Fruit fly (Drosophila melanogaster) whole organism, pupa: ENCODE data around the gene Alms1a.

Source experiments
- CG15710 ChIP-seq: fragments of 200-800 bp; sonication (Bioruptor generic); optimal IDR thresholded peaks from 2 replicates; lab custom pipeline; 2018; ENCODE audit warnings: missing biosample characterization, mild to moderate bottlenecking, missing genetic modification characterization, moderate library complexity
- CG34367 ChIP-seq: fragments of 200-800 bp; sonication (Bioruptor generic); optimal IDR thresholded peaks from 2 replicates; lab custom pipeline; 2018; ENCODE audit warnings: missing biosample characterization, mild to moderate bottlenecking, missing genetic modification characterization
- CG8301 ChIP-seq: fragments of 200-800 bp; sonication (Bioruptor generic); optimal IDR thresholded peaks from 2 replicates; lab custom pipeline; 2018; ENCODE audit warnings: missing biosample characterization, mild to moderate bottlenecking, missing genetic modification characterization
- D1 ChIP-seq: fragments of 200-800 bp; sonication (Bioruptor generic); optimal IDR thresholded peaks from 2 replicates; lab custom pipeline; 2018; ENCODE audit warnings: missing biosample characterization, mild to moderate bottlenecking, missing genetic modification characterization, moderate library complexity
- EcR ChIP-seq: fragments of 200-800 bp; sonication (Bioruptor generic); optimal IDR thresholded peaks from 3 replicates; lab custom pipeline; 2019; ENCODE audit warnings: missing biosample characterization, missing genetic modification characterization, mild to moderate bottlenecking, moderate library complexity, missing genetic modification reagents
- Ets98B ChIP-seq: fragments of 200-800 bp; sonication (Bioruptor generic); IDR thresholded peaks from 2 replicates; pipeline ENCODE4 v1.3.6; 2022; ENCODE audit warnings: missing biosample characterization, missing genetic modification characterization
- Pif1A ChIP-seq: fragments of 200-800 bp; sonication (Bioruptor generic); optimal IDR thresholded peaks from 3 replicates; lab custom pipeline; 2016; ENCODE audit warnings: missing biosample characterization, missing genetic modification characterization
- Snoo ChIP-seq: fragments of 200-800 bp; sonication (Bioruptor generic); optimal IDR thresholded peaks from 3 replicates; lab custom pipeline; 2017; ENCODE audit warnings: missing biosample characterization, mild to moderate bottlenecking, missing genetic modification characterization, inconsistent platforms
- fd96Ca ChIP-seq: fragments of 200-800 bp; sonication (Bioruptor generic); IDR thresholded peaks from 3 replicates; pipeline ENCODE4 v1.3.6; 2022; ENCODE audit warnings: missing biosample characterization, missing genetic modification characterization

dm6 chrX:4606447-4606846 lies 29.4 kb downstream of the Alms1a start:
- TF ChIP-seq Pif1A (GFP tag; lab: Kevin White, UChicago) = no peak
- no peak for TF ChIP-seq EcR (GFP tag; lab: Kevin White, UChicago)
- no peak for TF ChIP-seq CG8301 (tag; lab: Kevin White, UChicago)
- TF ChIP-seq D1 (tag; lab: Kevin White, UChicago) = no peak
- TF ChIP-seq CG15710 = no peak
- TF ChIP-seq fd96Ca (GFP tag; lab: Robert Waterston, UW) = no peak
- TF ChIP-seq CG34367 (tag; lab: Kevin White, UChicago) = no peak
- no peak for TF ChIP-seq Ets98B (GFP tag; lab: Robert Waterston, UW)
- no peak for TF ChIP-seq Snoo (tag; lab: Kevin White, UChicago)
